Worm (Caenorhabditis elegans) whole organism, early embryonic: Measurements from ENCODE around the gene nhr-142.

Experiments
- aly-1 ChIP-seq: sonication (generic microtip); optimal IDR thresholded peaks from 2 replicates; lab custom pipeline; 2016; ENCODE audit warnings: missing genetic modification characterization, missing compliant biosample characterization
- ama-1 ChIP-seq: fragments of 150-350 bp; optimal IDR thresholded peaks from 2 replicates; lab custom pipeline; 2014
- ets-7 ChIP-seq: sonication (generic microtip); optimal IDR thresholded peaks from 2 replicates; lab custom pipeline; 2016; ENCODE audit warnings: missing genotype, missing genetic modification characterization, missing compliant biosample characterization
- hmbx-1 ChIP-seq: sonication (generic microtip); optimal IDR thresholded peaks from 2 replicates; lab custom pipeline; 2016; ENCODE audit warnings: mild to moderate bottlenecking, missing genetic modification characterization, missing compliant biosample characterization
- hnd-1 ChIP-seq: sonication (generic microtip); optimal IDR thresholded peaks from 2 replicates; lab custom pipeline; 2016; ENCODE audit warnings: missing genetic modification characterization, missing compliant biosample characterization

DNA sequence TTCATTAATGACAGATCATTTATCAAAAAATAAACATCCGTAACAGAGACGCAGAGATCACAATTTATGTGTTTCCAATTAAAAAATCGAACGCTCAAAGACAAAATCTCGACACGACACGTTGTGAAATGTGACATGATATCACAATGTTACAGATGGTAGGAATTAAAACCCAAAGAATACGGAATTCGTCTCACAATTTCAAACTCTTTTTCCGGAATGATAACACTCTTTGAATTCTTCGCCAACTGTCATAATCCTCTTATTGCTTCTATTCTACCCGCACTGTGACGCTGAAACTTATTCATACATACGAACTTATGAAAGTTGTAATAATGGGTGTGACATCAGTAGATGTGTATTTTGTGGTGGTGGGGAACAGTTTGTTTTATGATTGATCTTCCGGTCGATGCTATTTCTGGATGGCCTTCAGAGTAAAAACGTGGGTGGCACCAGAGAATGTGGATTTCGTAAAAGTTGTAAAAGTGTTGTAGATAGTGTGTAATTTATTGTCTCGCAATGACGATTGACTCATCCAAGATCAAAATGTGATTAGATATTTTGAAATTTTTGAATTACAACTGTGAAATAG is 26.2 kb upstream of the nhr-142 start:
- no peak for TF ChIP-seq ama-1
- no peak for TF ChIP-seq aly-1 (tag; lab: Kevin White, UChicago)
- TF ChIP-seq ets-7 (tag; lab: Kevin White, UChicago), result no peak
- TF ChIP-seq hmbx-1 (tag; lab: Kevin White, UChicago), result no peak
- TF ChIP-seq hnd-1 (tag; lab: Kevin White, UChicago), result no peak
